Worm (Caenorhabditis elegans) whole organism, late embryonic: ENCODE measurements around the gene repo-1.

Experiments
- ceh-14 ChIP-seq: sonication (generic microtip); optimal IDR thresholded peaks from 2 replicates; lab custom pipeline; 2016; ENCODE audit warnings: missing genotype, missing genetic modification characterization, missing compliant biosample characterization
- ceh-2 ChIP-seq: sonication (generic microtip); optimal IDR thresholded peaks from 2 replicates; lab custom pipeline; 2016; ENCODE audit warnings: missing genotype, missing genetic modification characterization, missing compliant biosample characterization
- ceh-48 ChIP-seq: sonication (generic microtip); optimal IDR thresholded peaks from 2 replicates; lab custom pipeline; 2016; ENCODE audit warnings: missing genetic modification characterization, inconsistent platforms, missing compliant biosample characterization
- hlh-30 ChIP-seq: sonication (generic microtip); optimal IDR thresholded peaks from 2 replicates; lab custom pipeline; 2017; ENCODE audit warnings: antibody characterized with exemption, missing genetic modification characterization, missing compliant biosample characterization; ENCODE audit not compliant: insufficient read depth
- nhr-11 ChIP-seq: fragments of 150-350 bp; optimal IDR thresholded peaks from 2 replicates; lab custom pipeline; 2014; ENCODE audit warnings: missing biosample characterization, missing genetic modification characterization
- pag-3 ChIP-seq: sonication (generic microtip); optimal IDR thresholded peaks from 2 replicates; lab custom pipeline; 2016; ENCODE audit warnings: missing compliant biosample characterization, missing genetic modification characterization, borderline replicate concordance
- pax-1 ChIP-seq: fragments of 150-350 bp; optimal IDR thresholded peaks from 2 replicates; lab custom pipeline; 2014; ENCODE audit warnings: missing biosample characterization, missing genetic modification characterization
- pha-4 ChIP-seq: fragments of 150-350 bp; optimal IDR thresholded peaks from 2 replicates; lab custom pipeline; 2018; ENCODE audit warnings: missing biosample characterization, missing genetic modification reagents, missing genetic modification characterization
- pqm-1 ChIP-seq: sonication (generic microtip); optimal IDR thresholded peaks from 2 replicates; lab custom pipeline; 2016; ENCODE audit warnings: missing genetic modification characterization, missing compliant biosample characterization
- sox-2 ChIP-seq: fragments of 200-800 bp; sonication (Bioruptor generic); IDR thresholded peaks from 2 replicates; pipeline ENCODE4 v1.3.6; 2022; ENCODE audit warnings: missing genetic modification reagents, missing genetic modification characterization, missing compliant biosample characterization
- tbx-7 ChIP-seq: sonication (generic microtip); optimal IDR thresholded peaks from 2 replicates; lab custom pipeline; 2016; ENCODE audit warnings: missing genotype, missing genetic modification characterization, missing compliant biosample characterization
- ttx-3 ChIP-seq: sonication (generic microtip); optimal IDR thresholded peaks from 2 replicates; lab custom pipeline; 2016; ENCODE audit warnings: missing genetic modification reagents, missing genetic modification characterization, missing compliant biosample characterization

DNA sequence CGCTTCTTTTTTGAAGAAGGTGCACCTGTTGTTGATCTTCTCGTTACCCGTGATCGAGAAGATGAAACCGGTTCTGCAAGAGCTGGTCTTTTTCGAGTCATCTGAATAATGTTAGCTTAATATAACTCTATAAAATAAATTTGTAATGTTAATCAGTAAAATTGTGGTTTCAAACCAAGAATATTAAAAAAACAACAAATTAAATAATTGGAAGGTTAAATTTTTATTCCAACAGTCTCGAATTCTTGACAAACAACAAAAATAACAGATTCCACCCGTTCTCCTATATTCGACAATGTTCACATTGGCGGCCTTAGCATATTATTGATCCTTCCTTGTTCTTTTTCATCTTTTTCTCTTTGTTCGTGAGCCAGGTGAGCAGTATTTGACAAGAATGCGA, 7.8 kb downstream of the repo-1 start, which contains the start of gene mig-32:
- no peak for TF ChIP-seq hlh-30 (tag; lab: Kevin White, UChicago)
- no peak for TF ChIP-seq tbx-7 (tag; lab: Kevin White, UChicago)
- no peak for TF ChIP-seq pqm-1
- no peak for TF ChIP-seq ttx-3 (tag; lab: Kevin White, UChicago)
- no peak for TF ChIP-seq ceh-48 (tag; lab: Kevin White, UChicago)
- TF ChIP-seq ceh-14 (tag; lab: Kevin White, UChicago) = no peak
- TF ChIP-seq pha-4 (tag; lab: Kevin White, UChicago) = no peak
- TF ChIP-seq pax-1 = no peak
- no peak for TF ChIP-seq pag-3
- no peak for TF ChIP-seq ceh-2 (tag; lab: Kevin White, UChicago)
- TF ChIP-seq nhr-11 = no peak
- no peak for TF ChIP-seq sox-2 (GFP tag; lab: Robert Waterston, UW)
